Fruit fly (Drosophila melanogaster): ENCODE measurements around the gene Spase22-23.
A peak's percentile ranks its signal among the peaks of the same experiment; 100 is the strongest.

Spase22-23 gene

dm6 chr3R:24229870-24230422 lies at the start of gene Spase22-23:
Spase22-23 (minus strand) TSS chr3R:24230035.
- TF ChIP-seq h (GFP tag; optimal IDR thresholded peaks at IDR 0.05) = no peak
- no peak for TF ChIP-seq Dif (GFP tag; optimal IDR thresholded peaks at IDR 0.05; ENCODE audit: partially characterized antibody)
- TF ChIP-seq Vsx2 (GFP tag; optimal IDR thresholded peaks at IDR 0.05; ENCODE audit: partially characterized antibody) = no peak
- no peak for TF ChIP-seq CrebA (GFP tag; optimal IDR thresholded peaks at IDR 0.05; ENCODE audit: borderline replicate concordance)
- no peak for TF ChIP-seq Dfd (GFP tag; optimal IDR thresholded peaks at IDR 0.05)
- TF ChIP-seq dl (GFP tag; optimal IDR thresholded peaks at IDR 0.05; ENCODE audit: insufficient read depth in 1 of 2, partially characterized antibody in 2 of 2) = no peak
- TF ChIP-seq dsf (GFP tag; optimal IDR thresholded peaks at IDR 0.05; ENCODE audit: borderline replicate concordance) = peak; percentile 44
- no peak for TF ChIP-seq pan (optimal IDR thresholded peaks at IDR 0.05)
- TF ChIP-seq foxo (GFP tag; optimal IDR thresholded peaks at IDR 0.05) = no peak
- TF ChIP-seq fru (GFP tag; optimal IDR thresholded peaks at IDR 0.05) = no peak
- peak; percentile 27 for TF ChIP-seq sage (GFP tag; optimal IDR thresholded peaks at IDR 0.05)
- no peak for TF ChIP-seq psq (GFP tag; optimal IDR thresholded peaks at IDR 0.05)
- TF ChIP-seq Mio (GFP tag; optimal IDR thresholded peaks at IDR 0.05) = no peak
- no peak for TF ChIP-seq CG9705 (GFP tag; optimal IDR thresholded peaks at IDR 0.05)
- TF ChIP-seq Rel (GFP tag; optimal IDR thresholded peaks at IDR 0.05) = no peak
- TF ChIP-seq Rel (tag; optimal IDR thresholded peaks at IDR 0.05) = no peak
- TF ChIP-seq tai (GFP tag; optimal IDR thresholded peaks at IDR 0.05) = no peak
- TF ChIP-seq CG32264 (GFP tag; optimal IDR thresholded peaks at IDR 0.05) = no peak

dm6 chr3R:24279291-24279690 lies 49.5 kb upstream of the Spase22-23 start, which contains the start of gene shps:
shps (plus strand) TSS chr3R:24279572.
- peak; percentile 43 for TF ChIP-seq N (GFP tag; optimal IDR thresholded peaks at IDR 0.05)
- TF ChIP-seq Myc (optimal IDR thresholded peaks at IDR 0.05) = peak; percentile 97
- TF ChIP-seq OdsH (GFP tag; optimal IDR thresholded peaks at IDR 0.05) = no peak

- TF ChIP-seq N (GFP tag; optimal IDR thresholded peaks at IDR 0.05) (no peak), h (GFP tag; optimal IDR thresholded peaks at IDR 0.05) (peak; percentile 17), dsf (GFP tag; optimal IDR thresholded peaks at IDR 0.05; ENCODE audit: borderline replicate concordance) (no peak), Dif (GFP tag; optimal IDR thresholded peaks at IDR 0.05; ENCODE audit: partially characterized antibody) (no peak), woc (GFP tag; optimal IDR thresholded peaks at IDR 0.05) (no peak), Rel (GFP tag; optimal IDR thresholded peaks at IDR 0.05) (no peak), Rel (tag; optimal IDR thresholded peaks at IDR 0.05) (peak; percentile 10), Sp1 (GFP tag; optimal IDR thresholded peaks at IDR 0.05) (peak; percentile 37), foxo (GFP tag; optimal IDR thresholded peaks at IDR 0.05) (peak in 1 of 2 experiments; percentile 19), sv (GFP tag; optimal IDR thresholded peaks at IDR 0.05) (no peak), CrebA (GFP tag; optimal IDR thresholded peaks at IDR 0.05; ENCODE audit: borderline replicate concordance) (peak; percentile 81)
These were observed 48.9 kb upstream of the Spase22-23 start for dm6 chr3R:24278738-24279137.

dm6 chr3R:24276104-24277008 lies 46.5 kb upstream of the Spase22-23 start, which contains the start of gene Orct:
Orct (plus strand) TSS chr3R:24276260.
- TF ChIP-seq fru (GFP tag; optimal IDR thresholded peaks at IDR 0.05) (peak; percentile 76), foxo (GFP tag; optimal IDR thresholded peaks at IDR 0.05) (peak in 1 of 2 experiments; percentile 74), rgr (GFP tag; optimal IDR thresholded peaks at IDR 0.05) (peak; percentile 69), ey (GFP tag; optimal IDR thresholded peaks at IDR 0.05) (peak; percentile 58), lola (GFP tag; optimal IDR thresholded peaks at IDR 0.05) (no peak), GATAd (GFP tag; optimal IDR thresholded peaks at IDR 0.05) (no peak), dsf (GFP tag; optimal IDR thresholded peaks at IDR 0.05; ENCODE audit: borderline replicate concordance) (no peak), CG9705 (GFP tag; optimal IDR thresholded peaks at IDR 0.05) (peak; percentile 53), Jra (GFP tag; optimal IDR thresholded peaks at IDR 0.05) (peak; percentile 19), Myc (optimal IDR thresholded peaks at IDR 0.05) (no peak), Mio (GFP tag; optimal IDR thresholded peaks at IDR 0.05) (no peak), sv (GFP tag; optimal IDR thresholded peaks at IDR 0.05) (peak; percentile 6), Rel (GFP tag; optimal IDR thresholded peaks at IDR 0.05) (no peak), Rel (tag; optimal IDR thresholded peaks at IDR 0.05) (peak; percentile 34), usp (GFP tag; optimal IDR thresholded peaks at IDR 0.05) (no peak), br (GFP tag; optimal IDR thresholded peaks at IDR 0.05) (peak; percentile 67), Hr83 (GFP tag; optimal IDR thresholded peaks at IDR 0.05; ENCODE audit: poor library complexity, severe bottlenecking) (no peak), Vsx2 (GFP tag; optimal IDR thresholded peaks at IDR 0.05; ENCODE audit: partially characterized antibody) (no peak), h (GFP tag; optimal IDR thresholded peaks at IDR 0.05) (peak; percentile 64), Sp1 (GFP tag; optimal IDR thresholded peaks at IDR 0.05) (peak; percentile 74), tai (GFP tag; optimal IDR thresholded peaks at IDR 0.05) (no peak), sage (GFP tag; optimal IDR thresholded peaks at IDR 0.05) (no peak), woc (GFP tag; optimal IDR thresholded peaks at IDR 0.05) (peak; percentile 26), Hnf4 (GFP tag; optimal IDR thresholded peaks at IDR 0.05) (peak; percentile 20), Dfd (GFP tag; optimal IDR thresholded peaks at IDR 0.05) (no peak), dl (GFP tag; optimal IDR thresholded peaks at IDR 0.05; ENCODE audit: insufficient read depth in 1 of 2, partially characterized antibody in 2 of 2) (no peak), Dif (GFP tag; optimal IDR thresholded peaks at IDR 0.05; ENCODE audit: partially characterized antibody) (peak; percentile 46), psq (GFP tag; optimal IDR thresholded peaks at IDR 0.05) (peak; percentile 71), Hr78 (GFP tag; optimal IDR thresholded peaks at IDR 0.05) (no peak), Abd-B (GFP tag; optimal IDR thresholded peaks at IDR 0.05) (no peak), HLH106 (tag; optimal IDR thresholded peaks at IDR 0.05) (peak; percentile 75), N (GFP tag; optimal IDR thresholded peaks at IDR 0.05) (no peak), OdsH (GFP tag; optimal IDR thresholded peaks at IDR 0.05) (peak; percentile 53), dmrt93B (GFP tag; optimal IDR thresholded peaks at IDR 0.05) (peak; percentile 59)
